Fruit fly (Drosophila melanogaster): ENCODE measurements around the gene CG17168.

The CG17168 gene

dm6 chrX:23082407-23082905, at the start of gene CG17168, which contains the start of gene CG17163:
CG17168 (plus strand) TSS chrX:23082738.
CG17163 (minus strand) TSS chrX:23082709.
- TF ChIP-seq psq (optimal IDR thresholded peaks at IDR 0.05) (no peak), usp (GFP tag; optimal IDR thresholded peaks at IDR 0.05) (no peak)

- TF ChIP-seq pan (optimal IDR thresholded peaks at IDR 0.05): no peak
- TF ChIP-seq Dll (optimal IDR thresholded peaks at IDR 0.05): no peak
- no peak for TF ChIP-seq psq (optimal IDR thresholded peaks at IDR 0.05)
- TF ChIP-seq EcR (GFP tag; optimal IDR thresholded peaks at IDR 0.05): no peak
- TF ChIP-seq CG8478 (optimal IDR thresholded peaks at IDR 0.05): no peak
- no peak for TF ChIP-seq usp (GFP tag; optimal IDR thresholded peaks at IDR 0.05)
Observed at dm6 chrX:23035766-23036165, 46.8 kb upstream of the CG17168 start, which contains the start of gene CG12061. CG12061 (plus strand) TSS chrX:23036066.

DNA sequence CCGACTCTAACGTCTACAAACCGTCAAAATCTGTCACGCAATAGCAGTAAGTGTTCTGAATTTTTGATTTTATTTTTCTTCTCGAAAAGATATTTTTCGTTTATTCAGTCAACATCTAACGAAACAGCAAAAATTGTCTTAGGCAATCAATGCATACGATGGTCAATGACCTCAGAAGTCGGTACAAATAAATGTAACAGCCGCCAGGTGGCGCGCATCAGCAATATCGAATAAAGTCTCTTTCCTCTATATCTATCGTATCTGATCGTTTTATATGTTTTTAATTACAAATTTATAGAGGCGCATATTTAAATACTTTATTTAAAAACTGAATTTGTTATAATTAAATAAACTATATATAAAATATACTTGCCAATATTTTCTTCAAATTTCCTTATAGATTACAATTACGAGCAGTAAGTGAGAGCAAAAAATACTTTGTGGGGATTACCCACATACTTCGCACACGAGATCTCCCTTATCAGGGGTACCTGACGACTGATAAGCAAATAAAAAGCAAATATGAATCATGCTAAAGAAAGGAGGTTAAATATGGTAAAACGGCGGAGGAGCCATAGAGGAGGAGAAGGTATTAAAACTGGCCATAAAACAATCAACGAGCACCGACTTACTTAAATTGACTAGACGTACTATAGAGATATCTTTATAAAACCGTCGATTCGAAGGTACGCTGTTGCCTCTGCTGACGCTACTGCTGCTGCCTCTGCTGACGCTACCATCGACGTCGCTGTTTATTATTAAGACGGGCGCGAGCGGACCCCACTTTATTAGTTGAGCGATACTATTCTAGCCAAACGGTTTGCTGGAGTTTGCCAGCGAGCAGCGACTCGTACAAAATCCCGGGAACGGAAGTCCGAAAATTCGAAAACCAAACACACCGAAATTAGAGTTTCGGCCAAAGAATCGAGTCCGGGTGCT, 14.7 kb upstream of the CG17168 start, which contains the start of gene CG17167:
TSS of gene CG17167 (plus strand) at position 781 of the 939 bp plus-strand sequence.
- TF ChIP-seq EcR (GFP tag; optimal IDR thresholded peaks at IDR 0.05) (no peak), Dll (optimal IDR thresholded peaks at IDR 0.05) (no peak), psq (optimal IDR thresholded peaks at IDR 0.05) (no peak), pan (optimal IDR thresholded peaks at IDR 0.05) (no peak), usp (GFP tag; optimal IDR thresholded peaks at IDR 0.05) (no peak), CG8478 (optimal IDR thresholded peaks at IDR 0.05) (no peak)

- TF ChIP-seq EcR (GFP tag; optimal IDR thresholded peaks at IDR 0.05) (peak in 1 of 2 experiments; percentile 53), usp (GFP tag; optimal IDR thresholded peaks at IDR 0.05) (no peak)
Observed at dm6 chrX:23071237-23071688, 11.3 kb upstream of the CG17168 start.

dm6 chrX:23073402-23073801, 9.1 kb upstream of the CG17168 start:
- TF ChIP-seq EcR (GFP tag; optimal IDR thresholded peaks at IDR 0.05) (no peak), psq (optimal IDR thresholded peaks at IDR 0.05) (no peak), usp (GFP tag; optimal IDR thresholded peaks at IDR 0.05) (no peak), pan (optimal IDR thresholded peaks at IDR 0.05) (no peak), Dll (optimal IDR thresholded peaks at IDR 0.05) (no peak), CG8478 (optimal IDR thresholded peaks at IDR 0.05) (no peak)

- no peak for TF ChIP-seq psq (optimal IDR thresholded peaks at IDR 0.05)
- TF ChIP-seq usp (GFP tag; optimal IDR thresholded peaks at IDR 0.05): no peak
- TF ChIP-seq EcR (GFP tag; optimal IDR thresholded peaks at IDR 0.05): no peak
Observed at dm6 chrX:23084372-23084771, 1.8 kb downstream of the CG17168 start, which contains the start of gene CG17169. CG17169 (plus strand) TSS chrX:23084672.

- TF ChIP-seq psq (optimal IDR thresholded peaks at IDR 0.05) (no peak), CG8478 (optimal IDR thresholded peaks at IDR 0.05) (no peak), Dll (optimal IDR thresholded peaks at IDR 0.05) (no peak), pan (optimal IDR thresholded peaks at IDR 0.05) (no peak), EcR (GFP tag; optimal IDR thresholded peaks at IDR 0.05) (no peak), usp (GFP tag; optimal IDR thresholded peaks at IDR 0.05) (no peak)
Observed at dm6 chrX:23089087-23089732, 6.7 kb downstream of the CG17168 start.

dm6 chrX:23090474-23090873, 7.9 kb downstream of the CG17168 start:
- TF ChIP-seq usp (GFP tag; optimal IDR thresholded peaks at IDR 0.05) (no peak), pan (optimal IDR thresholded peaks at IDR 0.05) (no peak), psq (optimal IDR thresholded peaks at IDR 0.05) (no peak), CG8478 (optimal IDR thresholded peaks at IDR 0.05) (no peak)

- TF ChIP-seq pan (optimal IDR thresholded peaks at IDR 0.05): no peak
Observed at dm6 chrX:23091289-23091688, 8.8 kb downstream of the CG17168 start.

dm6 chrX:23091811-23092210, 9.3 kb downstream of the CG17168 start:
- no peak for TF ChIP-seq usp (GFP tag; optimal IDR thresholded peaks at IDR 0.05)
- no peak for TF ChIP-seq CG8478 (optimal IDR thresholded peaks at IDR 0.05)
- TF ChIP-seq EcR (GFP tag; optimal IDR thresholded peaks at IDR 0.05): no peak
- TF ChIP-seq pan (optimal IDR thresholded peaks at IDR 0.05): no peak
- no peak for TF ChIP-seq psq (optimal IDR thresholded peaks at IDR 0.05)
- TF ChIP-seq Dll (optimal IDR thresholded peaks at IDR 0.05): no peak

DNA sequence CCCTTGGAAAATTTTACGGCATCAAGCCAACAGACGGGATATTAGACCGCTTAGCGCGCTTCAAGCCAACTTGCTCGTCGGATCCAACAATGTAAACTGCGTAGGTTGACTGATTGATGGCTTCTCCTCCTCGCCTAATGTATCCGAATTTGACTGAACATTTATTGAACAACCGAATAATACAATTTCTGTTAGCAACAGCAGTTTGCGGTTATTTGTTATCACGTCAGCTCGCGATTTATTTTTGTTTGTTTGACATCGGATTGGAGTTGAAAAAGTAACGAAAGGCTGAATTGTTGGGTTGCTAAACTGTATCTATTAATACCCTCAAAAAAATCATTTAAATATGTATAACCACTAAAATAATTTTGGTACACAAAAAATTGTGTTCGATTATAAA, 10.0 kb downstream of the CG17168 start, which contains the start of gene CG17159:
TSS of gene CG17159 (minus strand) at position 101 of the 400 bp plus-strand sequence.
- TF ChIP-seq EcR (GFP tag; optimal IDR thresholded peaks at IDR 0.05) (no peak), usp (GFP tag; optimal IDR thresholded peaks at IDR 0.05) (no peak), psq (optimal IDR thresholded peaks at IDR 0.05) (no peak), Dll (optimal IDR thresholded peaks at IDR 0.05) (no peak), CG8478 (optimal IDR thresholded peaks at IDR 0.05) (no peak), pan (optimal IDR thresholded peaks at IDR 0.05) (no peak)

DNA sequence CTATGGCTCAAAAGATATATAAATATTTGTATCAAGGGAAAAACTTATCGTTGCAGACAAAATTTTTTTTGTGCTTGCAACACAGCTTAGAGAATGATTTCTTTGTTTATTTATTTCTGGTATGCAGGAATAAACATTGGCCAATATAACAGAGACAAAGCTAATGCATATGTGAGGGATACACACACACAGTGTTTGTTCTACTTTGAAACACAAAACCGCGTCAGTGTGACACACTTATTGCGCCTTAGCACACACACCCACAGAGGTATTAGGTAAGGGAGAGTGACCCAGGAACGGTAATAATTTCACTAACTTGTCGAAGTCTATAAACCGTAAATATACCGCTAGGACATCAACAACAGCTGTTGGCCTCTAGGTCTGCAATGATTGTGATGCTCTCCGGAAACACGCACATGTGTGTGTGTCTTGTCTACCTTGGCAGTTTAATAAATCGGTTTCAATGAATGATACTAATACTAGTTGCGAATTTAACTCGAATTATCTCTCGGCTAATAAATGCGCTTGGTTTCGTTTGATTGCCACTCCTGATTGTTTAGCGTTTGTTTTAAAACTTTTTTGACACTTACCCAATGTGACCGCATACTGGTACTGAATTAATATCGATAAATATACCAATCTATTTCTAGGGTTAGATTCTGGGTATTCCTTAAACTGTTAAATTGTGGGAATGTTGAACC, 13.7 kb downstream of the CG17168 start, which contains the start of gene CG17162:
TSS of gene CG17162 (minus strand) at position 619 of the 701 bp plus-strand sequence.
- TF ChIP-seq EcR (GFP tag; optimal IDR thresholded peaks at IDR 0.05) (no peak), usp (GFP tag; optimal IDR thresholded peaks at IDR 0.05) (no peak), psq (optimal IDR thresholded peaks at IDR 0.05) (no peak), pan (optimal IDR thresholded peaks at IDR 0.05) (no peak), CG8478 (optimal IDR thresholded peaks at IDR 0.05) (no peak), Dll (optimal IDR thresholded peaks at IDR 0.05) (no peak)
